Fruit fly (Drosophila melanogaster): ENCODE measurements around the gene CG17261.

dm6 chr2L:3039774-3040173 is 2.6 kb upstream of the CG17261 start, which contains the start of the genes cnir and CG17221:
- TF ChIP-seq insv (optimal IDR thresholded peaks at IDR 0.05) (no peak), psq (optimal IDR thresholded peaks at IDR 0.05) (no peak), Myc (optimal IDR thresholded peaks at IDR 0.05) (no peak)

Data from Kc167 (cell line).